Fruit fly (Drosophila melanogaster): Measurements from ENCODE around the gene Dyro.
A peak's percentile ranks its signal among the peaks of the same experiment; 100 is the strongest.

The Dyro gene

dm6 chr3L:11336094-11336756, 40.5 kb upstream of the Dyro start (continued):
- no peak for TF ChIP-seq pzg (GFP tag; optimal IDR thresholded peaks at IDR 0.05)
- TF ChIP-seq run (tag; optimal IDR thresholded peaks at IDR 0.05) = no peak
- TF ChIP-seq CG2120 (GFP tag; optimal IDR thresholded peaks at IDR 0.05) = peak; percentile 33
- peak; percentile 8 for TF ChIP-seq Hmr (GFP tag; optimal IDR thresholded peaks at IDR 0.05)
- TF ChIP-seq CG30431 (GFP tag; optimal IDR thresholded peaks at IDR 0.05) = peak; percentile 16
- TF ChIP-seq Doc2 (GFP tag; IDR thresholded peaks at IDR 0.05) = 0 out of 2 replicates have a peak, but pooled peaks have one; percentile 23
- peak; percentile 52 for TF ChIP-seq CG12391 (tag; optimal IDR thresholded peaks at IDR 0.05)
- no peak for TF ChIP-seq CG15696 (tag; optimal IDR thresholded peaks at IDR 0.05)
- peak; percentile 5 for TF ChIP-seq lbe (GFP tag; optimal IDR thresholded peaks at IDR 0.05)
- TF ChIP-seq pho (GFP tag; optimal IDR thresholded peaks at IDR 0.05) = no peak
- TF ChIP-seq dan (GFP tag; IDR thresholded peaks at IDR 0.05) = no peak
- no peak for TF ChIP-seq ham (GFP tag; IDR thresholded peaks at IDR 0.05)
- peak; percentile 36 for TF ChIP-seq esg (GFP tag; conservative IDR thresholded peaks at IDR 0.05)
- peak; percentile 61; the same call in 1 of the 3 replicates for TF ChIP-seq CG17361 (GFP tag; IDR thresholded peaks at IDR 0.05)
- no peak for TF ChIP-seq Deaf1 (tag; optimal IDR thresholded peaks at IDR 0.05)
- peak; percentile 65 for TF ChIP-seq CG11504 (tag; optimal IDR thresholded peaks at IDR 0.05)
- peak; percentile 70 for TF ChIP-seq gem (tag; optimal IDR thresholded peaks at IDR 0.05)
- TF ChIP-seq Stat92E (GFP tag; optimal IDR thresholded peaks at IDR 0.05) = no peak
- peak; percentile 41; the same call in 1 of the 2 replicates for TF ChIP-seq H2.0 (GFP tag; IDR thresholded peaks at IDR 0.05)
- no peak for TF ChIP-seq CG11093 (GFP tag; IDR thresholded peaks at IDR 0.05)
- TF ChIP-seq CG4730 (GFP tag; IDR thresholded peaks at IDR 0.05) = no peak
- no peak for TF ChIP-seq wor (GFP tag; IDR thresholded peaks at IDR 0.05)
- no peak for TF ChIP-seq chinmo (GFP tag; IDR thresholded peaks at IDR 0.05; ENCODE audit: partially characterized antibody)
- TF ChIP-seq E2f2 (GFP tag; IDR thresholded peaks at IDR 0.05) = peak; percentile 21
- TF ChIP-seq Ssrp (tag; optimal IDR thresholded peaks at IDR 0.05) = peak; percentile 50
- peak; percentile 12 for TF ChIP-seq chn (GFP tag; optimal IDR thresholded peaks at IDR 0.05)
- TF ChIP-seq CG30403 (GFP tag; optimal IDR thresholded peaks at IDR 0.05) = peak; percentile 62
- 0 out of 2 replicates have a peak, but pooled peaks have one; percentile 26 for TF ChIP-seq Gsc (GFP tag; IDR thresholded peaks at IDR 0.05)
- peak in 1 of 2 experiments; percentile 62 for TF ChIP-seq eve (GFP tag; optimal IDR thresholded peaks at IDR 0.05)
- TF ChIP-seq ttk (GFP tag; IDR thresholded peaks at IDR 0.05) = 0 out of 2 replicates have a peak, but pooled peaks have one; percentile 6
- TF ChIP-seq CG15479 (GFP tag; optimal IDR thresholded peaks at IDR 0.05) = no peak
- TF ChIP-seq CG9817 (tag; optimal IDR thresholded peaks at IDR 0.05) = no peak
- TF ChIP-seq CG11456 (GFP tag; IDR thresholded peaks at IDR 0.05) = 0 out of 3 replicates have a peak, but pooled peaks have one; percentile 8
- TF ChIP-seq CG34376 (GFP tag; optimal IDR thresholded peaks at IDR 0.05) = no peak
- TF ChIP-seq E2f1 (GFP tag; IDR thresholded peaks at IDR 0.05) = peak; percentile 38
- TF ChIP-seq Oli (tag; optimal IDR thresholded peaks at IDR 0.05) = peak; percentile 44
- peak; percentile 27 for TF ChIP-seq CG6813 (GFP tag; optimal IDR thresholded peaks at IDR 0.05)
- TF ChIP-seq gsb-n (tag; optimal IDR thresholded peaks at IDR 0.05) = no peak
- no peak for TF ChIP-seq yki (optimal IDR thresholded peaks at IDR 0.05)
- TF ChIP-seq CG4328 (GFP tag; optimal IDR thresholded peaks at IDR 0.05) = no peak
- TF ChIP-seq CG8924 (tag; optimal IDR thresholded peaks at IDR 0.05) = peak; percentile 35
- peak; percentile 56 for TF ChIP-seq CG2712 (tag; optimal IDR thresholded peaks at IDR 0.05)
- no peak for TF ChIP-seq crc (GFP tag; optimal IDR thresholded peaks at IDR 0.05)
- peak; percentile 1 for TF ChIP-seq CG5180 (GFP tag; optimal IDR thresholded peaks at IDR 0.05)
- TF ChIP-seq so (GFP tag; IDR thresholded peaks at IDR 0.05) = 0 out of 3 replicates have a peak, but pooled peaks have one; percentile 17
- peak; percentile 58 for TF ChIP-seq CoRest (tag; optimal IDR thresholded peaks at IDR 0.05)
- no peak for TF ChIP-seq TFAM (GFP tag; optimal IDR thresholded peaks at IDR 0.05)
- 0 out of 2 replicates have a peak, but pooled peaks have one; percentile 26 for TF ChIP-seq sob (GFP tag; IDR thresholded peaks at IDR 0.05)
- peak; percentile 33 for TF ChIP-seq fd96Cb (tag; optimal IDR thresholded peaks at IDR 0.05)

Data from whole organism, embryonic.